Worm (Caenorhabditis elegans) whole organism, late embryonic: ENCODE results near the gene F14H3.15.

Experiments used
- K02D7.2 ChIP-seq: sonication (generic microtip); optimal IDR thresholded peaks from 2 replicates; lab custom pipeline; 2017; ENCODE audit warnings: mild to moderate bottlenecking, missing genetic modification characterization, missing compliant biosample characterization
- ama-1 ChIP-seq: fragments of 150-350 bp; optimal IDR thresholded peaks from 2 replicates; lab custom pipeline; 2014
- ceh-45 ChIP-seq: fragments of 200-800 bp; sonication (Bioruptor generic); IDR thresholded peaks from 2 replicates; pipeline ENCODE4 v1.3.6; 2022; ENCODE audit warnings: missing genetic modification reagents, missing genetic modification characterization, missing compliant biosample characterization
- dve-1 ChIP-seq: sonication (generic microtip); optimal IDR thresholded peaks from 2 replicates; lab custom pipeline; 2017; ENCODE audit warnings: antibody characterized with exemption, mild to moderate bottlenecking, missing genetic modification characterization, missing compliant biosample characterization
- fax-1 ChIP-seq: sonication (generic microtip); optimal IDR thresholded peaks from 2 replicates; lab custom pipeline; 2016; ENCODE audit warnings: missing genotype, missing genetic modification characterization, missing compliant biosample characterization
- fkh-10 ChIP-seq: fragments of 150-350 bp; optimal IDR thresholded peaks from 2 replicates; lab custom pipeline; 2014; ENCODE audit warnings: missing biosample characterization, missing genetic modification reagents, missing genetic modification characterization
- fkh-6 ChIP-seq: sonication (generic microtip); optimal IDR thresholded peaks from 2 replicates; lab custom pipeline; 2016; ENCODE audit warnings: missing genetic modification characterization, missing compliant biosample characterization
- odd-2 ChIP-seq: sonication (generic microtip); optimal IDR thresholded peaks from 2 replicates; lab custom pipeline; 2017; ENCODE audit warnings: antibody characterized with exemption, mild to moderate bottlenecking, missing genetic modification characterization, missing compliant biosample characterization
- tbx-2 ChIP-seq: sonication (generic microtip); optimal IDR thresholded peaks from 2 replicates; lab custom pipeline; 2016; ENCODE audit warnings: missing genetic modification characterization, missing compliant biosample characterization
- ztf-16 ChIP-seq: sonication (generic microtip); optimal IDR thresholded peaks from 2 replicates; lab custom pipeline; 2017; ENCODE audit warnings: missing genetic modification characterization, missing compliant biosample characterization

DNA sequence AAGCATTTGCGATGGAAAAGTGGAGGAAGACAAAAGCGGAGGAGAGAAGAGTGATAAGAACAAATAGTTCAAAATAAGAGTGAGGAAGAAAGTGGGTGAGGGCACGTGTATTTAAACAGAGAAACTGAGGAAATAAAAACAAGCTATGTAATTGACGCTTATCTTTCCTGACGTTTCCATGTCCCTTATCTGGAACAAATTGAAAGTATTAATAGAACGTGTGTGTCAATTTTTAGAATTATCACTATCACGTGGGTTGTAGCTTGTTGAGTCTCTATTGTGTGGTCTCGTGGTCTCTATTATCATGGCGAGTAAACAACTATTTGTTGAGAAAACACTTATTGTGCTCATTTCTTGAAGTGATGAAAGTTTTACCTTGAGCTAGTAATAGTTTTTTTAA lies 14.2 kb downstream of the F14H3.15 start, which contains the start of gene T10C6.15:
- TF ChIP-seq fkh-6 (tag; lab: Kevin White, UChicago) (no peak), tbx-2 (tag; lab: Kevin White, UChicago) (no peak), dve-1 (no peak), ama-1 (lab: Kevin White, UChicago) (no peak), K02D7.2 (tag; lab: Kevin White, UChicago) (no peak), ztf-16 (tag; lab: Kevin White, UChicago) (no peak), fax-1 (tag; lab: Kevin White, UChicago) (no peak), ceh-45 (no peak), odd-2 (tag; lab: Kevin White, UChicago) (no peak), fkh-10 (no peak)
